Fruit fly (Drosophila melanogaster): ENCODE data around the gene CG4461.

The CG4461 gene

dm6 chr3L:9381602-9382001 lies 6.4 kb downstream of the CG4461 start, which contains the start of gene Hsp23 (continued):
- peak; percentile 37; the same call in 1 of the 3 replicates for TF ChIP-seq eg (GFP tag; IDR thresholded peaks at IDR 0.05)
- TF ChIP-seq OdsH (GFP tag; optimal IDR thresholded peaks at IDR 0.05): peak; percentile 12

dm6 chr3L:9383345-9384075 lies 8.3 kb downstream of the CG4461 start, which contains the start of gene Hsp27:
Hsp27 (plus strand) TSS chr3L:9384063.
- TF ChIP-seq Sox15 (GFP tag; optimal IDR thresholded peaks at IDR 0.05): peak; percentile 99
- TF ChIP-seq CG16779 (tag; optimal IDR thresholded peaks at IDR 0.05): peak; percentile 99
- TF ChIP-seq CG11902 (GFP tag; optimal IDR thresholded peaks at IDR 0.05): peak; percentile 100
- TF ChIP-seq net (GFP tag; optimal IDR thresholded peaks at IDR 0.05): peak; percentile 100
- TF ChIP-seq CG10669 (GFP tag; optimal IDR thresholded peaks at IDR 0.05): peak; percentile 100
- TF ChIP-seq CG11294 (GFP tag; IDR thresholded peaks at IDR 0.05): peak; percentile 100
- TF ChIP-seq OdsH (GFP tag; optimal IDR thresholded peaks at IDR 0.05): peak; percentile 100
- peak; percentile 100 for TF ChIP-seq CG8119 (GFP tag; IDR thresholded peaks at IDR 0.05)
- TF ChIP-seq eg (GFP tag; IDR thresholded peaks at IDR 0.05): peak; percentile 100
- TF ChIP-seq acj6 (GFP tag; optimal IDR thresholded peaks at IDR 0.05): peak; percentile 100
- TF ChIP-seq esn (GFP tag; optimal IDR thresholded peaks at IDR 0.05): peak; percentile 100
- TF ChIP-seq lz (GFP tag; optimal IDR thresholded peaks at IDR 0.05): peak; percentile 100
- peak; percentile 70 for TF ChIP-seq Hr38 (GFP tag; optimal IDR thresholded peaks at IDR 0.05)
- peak; percentile 100 for TF ChIP-seq CG4318 (GFP tag; optimal IDR thresholded peaks at IDR 0.05)
- TF ChIP-seq CG8319 (GFP tag; optimal IDR thresholded peaks at IDR 0.05): peak; percentile 100
- peak; percentile 99 for TF ChIP-seq vri (GFP tag; optimal IDR thresholded peaks at IDR 0.05)
- peak; percentile 99 for TF ChIP-seq Smox (GFP tag; optimal IDR thresholded peaks at IDR 0.05)
- TF ChIP-seq CG6163 (GFP tag; IDR thresholded peaks at IDR 0.05): peak; percentile 100
- TF ChIP-seq CG3032 (tag; optimal IDR thresholded peaks at IDR 0.05): peak; percentile 100
- TF ChIP-seq Sox14 (GFP tag; optimal IDR thresholded peaks at IDR 0.05): peak; percentile 100
- TF ChIP-seq Eip75B (GFP tag; optimal IDR thresholded peaks at IDR 0.05): peak; percentile 100
- TF ChIP-seq Sox102F (GFP tag; optimal IDR thresholded peaks at IDR 0.05): peak; percentile 100
- peak; percentile 99 for TF ChIP-seq Hr39 (GFP tag; optimal IDR thresholded peaks at IDR 0.05)
- peak; percentile 98 for TF ChIP-seq fkh (GFP tag; optimal IDR thresholded peaks at IDR 0.05)
- TF ChIP-seq CG9139 (GFP tag; optimal IDR thresholded peaks at IDR 0.05): peak; percentile 99
- peak; percentile 100 for TF ChIP-seq spab (GFP tag; optimal IDR thresholded peaks at IDR 0.05)
- peak; percentile 100 for TF ChIP-seq Eip93F (GFP tag; optimal IDR thresholded peaks at IDR 0.05)
- TF ChIP-seq cyc (GFP tag; optimal IDR thresholded peaks at IDR 0.05): peak; percentile 100
- TF ChIP-seq fd59A (GFP tag; optimal IDR thresholded peaks at IDR 0.05): peak; percentile 99
- peak; percentile 100 for TF ChIP-seq Hr4 (GFP tag; optimal IDR thresholded peaks at IDR 0.05)
- TF ChIP-seq CG7368 (GFP tag; optimal IDR thresholded peaks at IDR 0.05): peak; percentile 100
- TF ChIP-seq Lpt (GFP tag; optimal IDR thresholded peaks at IDR 0.05): peak; percentile 100
- TF ChIP-seq Gug (GFP tag; IDR thresholded peaks at IDR 0.05): peak; percentile 100
- TF ChIP-seq CG10631 (GFP tag; optimal IDR thresholded peaks at IDR 0.05): peak; percentile 100
- TF ChIP-seq CG15336 (GFP tag; IDR thresholded peaks at IDR 0.05): peak; percentile 100
- peak; percentile 99 for TF ChIP-seq fd85E (GFP tag; optimal IDR thresholded peaks at IDR 0.05)
- peak; percentile 100 for TF ChIP-seq dac (GFP tag; optimal IDR thresholded peaks at IDR 0.05)
- peak; percentile 100 for TF ChIP-seq CG6792 (GFP tag; optimal IDR thresholded peaks at IDR 0.05)
- peak; percentile 100 for TF ChIP-seq Eip78C (GFP tag)
- peak; percentile 100 for TF ChIP-seq topi (GFP tag; optimal IDR thresholded peaks at IDR 0.05)
- peak; percentile 100 for TF ChIP-seq CG6276 (GFP tag; optimal IDR thresholded peaks at IDR 0.05)
- TF ChIP-seq CG32006 (GFP tag; optimal IDR thresholded peaks at IDR 0.05): peak; percentile 100
- TF ChIP-seq Ets21C (GFP tag; optimal IDR thresholded peaks at IDR 0.05): peak; percentile 99
- peak; percentile 99 for TF ChIP-seq ss (GFP tag; optimal IDR thresholded peaks at IDR 0.05)
- peak; percentile 99 for TF ChIP-seq achi (GFP tag; optimal IDR thresholded peaks at IDR 0.05)
- peak; percentile 100 for TF ChIP-seq CG8632 (GFP tag; optimal IDR thresholded peaks at IDR 0.05)
- TF ChIP-seq CG11762 (GFP tag; optimal IDR thresholded peaks at IDR 0.05; ENCODE audit: insufficient read depth): peak; percentile 100
- TF ChIP-seq dsx (GFP tag; optimal IDR thresholded peaks at IDR 0.05; ENCODE audit: poor library complexity, severe bottlenecking): peak; percentile 99
